Worm (Caenorhabditis elegans): ENCODE measurements around the gene str-3.

ce11 chrIV:11083609-11084008 is 16.6 kb downstream of the str-3 start, which contains the start of gene klc-1:
- TF ChIP-seq nfya-1 (tag; optimal IDR thresholded peaks at IDR 0.05): no peak
- no peak for TF ChIP-seq ama-1 (optimal IDR thresholded peaks at IDR 0.05)
- no peak for TF ChIP-seq unc-86 (tag; optimal IDR thresholded peaks at IDR 0.05)
- no peak for TF ChIP-seq Y22D7AL.16 (tag; optimal IDR thresholded peaks at IDR 0.05)
- TF ChIP-seq tbx-2 (tag; optimal IDR thresholded peaks at IDR 0.05): no peak
- TF ChIP-seq che-1 (tag; optimal IDR thresholded peaks at IDR 0.05): no peak
- TF ChIP-seq ceh-2 (tag; optimal IDR thresholded peaks at IDR 0.05): no peak
- TF ChIP-seq K02D7.2 (tag; optimal IDR thresholded peaks at IDR 0.05): no peak
- TF ChIP-seq ceh-48 (tag; optimal IDR thresholded peaks at IDR 0.05): no peak
- no peak for TF ChIP-seq zip-5 (tag; optimal IDR thresholded peaks at IDR 0.05)
- TF ChIP-seq hlh-30 (tag; optimal IDR thresholded peaks at IDR 0.05; ENCODE audit: insufficient read depth): no peak
